Worm (Caenorhabditis elegans) whole organism, young adult: Measurements from ENCODE around the gene npp-20.

ENCODE experiments used
- F39B2.1 ChIP-seq: fragments of 200-800 bp; sonication (Bioruptor generic); IDR thresholded peaks from 2 replicates; pipeline ENCODE4 v1.3.6; 2022; ENCODE audit warnings: missing genetic modification reagents, missing genetic modification characterization, missing compliant biosample characterization
- ZK185.1 ChIP-seq: sonication (generic microtip); optimal IDR thresholded peaks from 2 replicates; lab custom pipeline; 2016; ENCODE audit warnings: mild to moderate bottlenecking, missing genetic modification characterization, missing compliant biosample characterization; ENCODE audit not compliant: poor library complexity, severe bottlenecking

- TF ChIP-seq F39B2.1 (GFP tag; lab: Robert Waterston, UW) = no peak
- no peak for TF ChIP-seq ZK185.1 (tag; lab: Kevin White, UChicago)
Observed at ce11 chrIV:1469093-1469492, 26.7 kb downstream of the npp-20 start.
